Worm (Caenorhabditis elegans) whole organism, early embryonic: ENCODE measurements around the gene R09H3.2.

ENCODE experiments used
- F13C5.2 ChIP-seq: sonication (generic microtip); optimal IDR thresholded peaks from 2 replicates; lab custom pipeline; 2017; ENCODE audit warnings: mild to moderate bottlenecking, missing genetic modification characterization, inconsistent platforms, missing compliant biosample characterization
- ceh-13 ChIP-seq: fragments of 200-800 bp; sonication (Bioruptor generic); optimal IDR thresholded peaks from 2 replicates; lab custom pipeline; 2018; ENCODE audit warnings: mild to moderate bottlenecking, missing genetic modification characterization, missing compliant biosample characterization
- hmg-4 ChIP-seq: fragments of 200-800 bp; sonication (Bioruptor generic); optimal IDR thresholded peaks from 2 replicates; lab custom pipeline; 2018; ENCODE audit warnings: mild to moderate bottlenecking, missing genetic modification characterization, missing compliant biosample characterization
- pes-1 ChIP-seq: fragments of 200-800 bp; sonication (Bioruptor generic); IDR thresholded peaks from 2 replicates; pipeline ENCODE4 v1.3.6; 2022; ENCODE audit warnings: missing genetic modification reagents, missing genetic modification characterization, missing compliant biosample characterization
- tbx-37 ChIP-seq: fragments of 200-800 bp; sonication (Bioruptor generic); conservative IDR thresholded peaks from 2 replicates; pipeline ENCODE4 v1.3.6; 2022; ENCODE audit warnings: missing genetic modification reagents, missing genetic modification characterization, missing compliant biosample characterization

- TF ChIP-seq tbx-37, result no peak
- no peak for TF ChIP-seq ceh-13 (GFP tag; lab: Kevin White, UChicago)
- TF ChIP-seq hmg-4, result no peak
- no peak for TF ChIP-seq F13C5.2
- TF ChIP-seq pes-1 (GFP tag; lab: Robert Waterston, UW), result no peak
These were observed 11.1 kb upstream of the R09H3.2 start for ce11 chrX:1675879-1676278.
